Fruit fly (Drosophila melanogaster): ENCODE data around the gene CG32640.

Gene CG32640

DNA sequence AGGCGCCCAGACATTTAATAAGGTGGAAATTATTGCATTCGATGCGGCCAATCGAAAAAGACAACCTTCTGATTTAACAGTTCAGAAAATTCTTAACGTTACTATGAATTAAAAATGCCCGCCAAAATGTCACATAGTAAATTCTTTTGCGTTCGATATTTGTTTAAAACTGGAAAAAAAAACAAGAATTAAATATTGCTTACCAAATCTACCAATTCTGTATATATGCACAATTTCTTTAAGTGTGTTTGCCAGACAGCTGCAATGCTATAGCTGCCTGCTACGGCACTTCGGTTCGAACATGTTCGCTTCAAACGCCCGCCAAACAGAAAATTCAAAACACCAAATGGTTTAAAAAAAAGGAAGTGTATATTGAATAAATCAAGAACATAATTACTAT is 36.3 kb downstream of the CG32640 start (continued):
- TF ChIP-seq ind (GFP tag; optimal IDR thresholded peaks at IDR 0.05) (peak; percentile 61), emc (GFP tag; optimal IDR thresholded peaks at IDR 0.05) (no peak), CG17912 (GFP tag; optimal IDR thresholded peaks at IDR 0.05) (peak; percentile 42), CG2712 (tag; optimal IDR thresholded peaks at IDR 0.05) (peak; percentile 68), Vsx1 (GFP tag; optimal IDR thresholded peaks at IDR 0.05) (no peak), bigmax (GFP tag; optimal IDR thresholded peaks at IDR 0.05) (no peak), gro (GFP tag; optimal IDR thresholded peaks at IDR 0.05) (peak; percentile 74), CG4424 (GFP tag; optimal IDR thresholded peaks at IDR 0.05) (peak; percentile 72), CG18476 (GFP tag; optimal IDR thresholded peaks at IDR 0.05) (no peak), CG10543 (GFP tag; optimal IDR thresholded peaks at IDR 0.05) (no peak), CoRest (tag; optimal IDR thresholded peaks at IDR 0.05) (peak; percentile 60), ap (GFP tag; IDR thresholded peaks at IDR 0.05) (peak; percentile 37), CG32772 (GFP tag; IDR thresholded peaks at IDR 0.05) (peak; percentile 37; the same call in 1 of the 2 replicates), PHDP (tag; optimal IDR thresholded peaks at IDR 0.05) (peak; percentile 74), tio (GFP tag; optimal IDR thresholded peaks at IDR 0.05) (peak; percentile 55), aop (GFP tag; IDR thresholded peaks at IDR 0.05) (no peak), CG11504 (tag; optimal IDR thresholded peaks at IDR 0.05) (peak; percentile 69), CG31224 (GFP tag; IDR thresholded peaks at IDR 0.05) (peak; percentile 31; the same call in 1 of the 2 replicates), CG12299 (tag; optimal IDR thresholded peaks at IDR 0.05) (peak; percentile 4), CG12155 (GFP tag; optimal IDR thresholded peaks at IDR 0.05) (peak; percentile 62), Dek (tag; optimal IDR thresholded peaks at IDR 0.05) (peak; percentile 54), zfh2 (GFP tag; optimal IDR thresholded peaks at IDR 0.05) (peak; percentile 46), CG2129 (GFP tag; IDR thresholded peaks at IDR 0.05; ENCODE audit: partially characterized antibody) (no peak), btn (GFP tag; optimal IDR thresholded peaks at IDR 0.05) (peak; percentile 17), CG6654 (GFP tag; optimal IDR thresholded peaks at IDR 0.05) (peak; percentile 17), Dip3 (GFP tag; optimal IDR thresholded peaks at IDR 0.05) (peak; percentile 54), CG14667 (GFP tag; IDR thresholded peaks at IDR 0.05) (peak; percentile 64), Xrp1 (GFP tag; IDR thresholded peaks at IDR 0.05) (peak; percentile 76), CG14050 (GFP tag; IDR thresholded peaks at IDR 0.05) (peak; percentile 29; the same call in 1 of the 3 replicates), CG13424 (tag; optimal IDR thresholded peaks at IDR 0.05) (peak; percentile 57), Atf6 (GFP tag; IDR thresholded peaks at IDR 0.05) (peak; percentile 70), CG3163 (GFP tag; optimal IDR thresholded peaks at IDR 0.05) (peak; percentile 31), CG13775 (GFP tag; optimal IDR thresholded peaks at IDR 0.05) (peak; percentile 57), dysf (GFP tag; IDR thresholded peaks at IDR 0.05) (peak; percentile 62), grau (tag; optimal IDR thresholded peaks at IDR 0.05) (peak; percentile 51), tll (GFP tag; optimal IDR thresholded peaks at IDR 0.05) (no peak), toy (GFP tag; IDR thresholded peaks at IDR 0.05) (no peak), bab2 (GFP tag; optimal IDR thresholded peaks at IDR 0.05) (peak; percentile 60), Max (GFP tag; optimal IDR thresholded peaks at IDR 0.05) (peak; percentile 49), bbx (GFP tag; IDR thresholded peaks at IDR 0.05; ENCODE audit: partially characterized antibody) (0 out of 2 replicates have a peak, but pooled peaks have one; percentile 22), jumu (GFP tag; optimal IDR thresholded peaks at IDR 0.05) (peak; percentile 64), CG33213 (GFP tag; optimal IDR thresholded peaks at IDR 0.05) (peak; percentile 37), lab (GFP tag; optimal IDR thresholded peaks at IDR 0.05) (peak; percentile 70), CG11456 (GFP tag; IDR thresholded peaks at IDR 0.05) (peak; percentile 48; the same call in 1 of the 3 replicates), CG5245 (GFP tag; optimal IDR thresholded peaks at IDR 0.05) (peak; percentile 40), CG34376 (GFP tag; optimal IDR thresholded peaks at IDR 0.05) (no peak), Mrtf (GFP tag; IDR thresholded peaks at IDR 0.05) (peak; percentile 64; the same call in 2 of the 3 replicates), CG12942 (GFP tag; optimal IDR thresholded peaks at IDR 0.05) (peak; percentile 58), maf-S (GFP tag; optimal IDR thresholded peaks at IDR 0.05) (peak; percentile 61), esg (GFP tag; conservative IDR thresholded peaks at IDR 0.05) (peak; percentile 63)

Data from whole organism, embryonic.